Worm (Caenorhabditis elegans): ENCODE results near the gene gon-4.

gon-4 gene

ce11 chrIV:10157489-10158088 lies 40.0 kb upstream of the gon-4 start, which contains the start of gene ttr-53:
ttr-53 (plus strand) TSS chrIV:10158038.
- TF ChIP-seq ceh-40 (GFP tag; IDR thresholded peaks at IDR 0.05) (no peak), nhr-80 (tag; optimal IDR thresholded peaks at IDR 0.05) (peak; percentile 6), let-607 (tag; optimal IDR thresholded peaks at IDR 0.05) (peak; percentile 87 to 90), F49E8.2 (tag; optimal IDR thresholded peaks at IDR 0.05; ENCODE audit: insufficient read depth) (no peak), repo-1 (tag; optimal IDR thresholded peaks at IDR 0.05) (no peak)

- TF ChIP-seq D2030.7 (GFP tag; IDR thresholded peaks at IDR 0.05) (no peak), B0261.1 (tag; optimal IDR thresholded peaks at IDR 0.05) (no peak), hmg-1.2 (GFP tag; IDR thresholded peaks at IDR 0.05) (no peak), athp-1 (tag; optimal IDR thresholded peaks at IDR 0.05) (no peak), lin-35 (GFP tag; optimal IDR thresholded peaks at IDR 0.05) (no peak), lin-54 (GFP tag; optimal IDR thresholded peaks at IDR 0.05) (no peak), T26A5.8 (tag; optimal IDR thresholded peaks at IDR 0.05) (no peak), dpff-1 (tag; optimal IDR thresholded peaks at IDR 0.05) (no peak), ztf-26 (tag; optimal IDR thresholded peaks at IDR 0.05) (no peak), sptf-2 (GFP tag; optimal IDR thresholded peaks at IDR 0.05) (no peak), B0336.3 (GFP tag; IDR thresholded peaks at IDR 0.05) (no peak), zim-3 (tag; optimal IDR thresholded peaks at IDR 0.05) (no peak), madf-10 (tag; optimal IDR thresholded peaks at IDR 0.05) (no peak), mel-28 (tag; optimal IDR thresholded peaks at IDR 0.05; ENCODE audit: borderline replicate concordance) (no peak), efl-1 (GFP tag; optimal IDR thresholded peaks at IDR 0.05) (no peak), hmg-20 (GFP tag; IDR thresholded peaks at IDR 0.05) (no peak), lir-1 (GFP tag; conservative IDR thresholded peaks at IDR 0.05) (no peak), nhr-179 (tag; optimal IDR thresholded peaks at IDR 0.05) (no peak), akir-1 (GFP tag; optimal IDR thresholded peaks at IDR 0.05) (no peak)
Measured at ce11 chrIV:10161706-10162105, 35.9 kb upstream of the gon-4 start, which contains the start of gene pps-1. pps-1 (plus strand) TSS chrIV:10162006.

ce11 chrIV:10164086-10164485 lies 33.5 kb upstream of the gon-4 start:
- TF ChIP-seq him-1 (tag; optimal IDR thresholded peaks at IDR 0.05) (peak; percentile 93), ceh-79 (tag; optimal IDR thresholded peaks at IDR 0.05) (no peak), egl-18 (GFP tag; IDR thresholded peaks at IDR 0.05) (no peak), hmg-1.2 (GFP tag; IDR thresholded peaks at IDR 0.05) (peak; percentile 6; the same call in 1 of the 2 replicates), hlh-12 (tag; optimal IDR thresholded peaks at IDR 0.05) (no peak), nhr-80 (tag; optimal IDR thresholded peaks at IDR 0.05) (no peak), madf-6 (GFP tag; IDR thresholded peaks at IDR 0.05) (peak; percentile 27; the same call in 1 of the 2 replicates), snpc-1.1 (tag; optimal IDR thresholded peaks at IDR 0.05; ENCODE audit: insufficient read depth) (no peak), cebp-2 (GFP tag; IDR thresholded peaks at IDR 0.05) (no peak), snpc-4 (GFP tag; optimal IDR thresholded peaks at IDR 0.05) (no peak), snpc-4 (tag; optimal IDR thresholded peaks at IDR 0.05) (peak in 1 of 4 experiments; percentile 0), snpc-1.3 (tag; optimal IDR thresholded peaks at IDR 0.05; ENCODE audit: insufficient read depth) (no peak), F23B12.7 (tag; optimal IDR thresholded peaks at IDR 0.05; ENCODE audit: insufficient read depth) (no peak), lsy-27 (tag; optimal IDR thresholded peaks at IDR 0.05; ENCODE audit: borderline replicate concordance, insufficient read depth) (no peak)

Data from whole organism, young adult.